Fruit fly (Drosophila melanogaster): ENCODE measurements around the gene ORMDL.

ORMDL gene

dm6 chr3L:21652768-21653167, 17.7 kb downstream of the ORMDL start (continued):
- TF ChIP-seq BEAF-32 (GFP tag; optimal IDR thresholded peaks at IDR 0.05) (no peak), CG11093 (GFP tag; IDR thresholded peaks at IDR 0.05) (no peak), tll (GFP tag; optimal IDR thresholded peaks at IDR 0.05) (no peak), Bgb (GFP tag; IDR thresholded peaks at IDR 0.05; ENCODE audit: partially characterized antibody) (peak; percentile 76), ERR (GFP tag; optimal IDR thresholded peaks at IDR 0.05) (peak; percentile 21), D19A (tag; optimal IDR thresholded peaks at IDR 0.05) (peak; percentile 47), E2f2 (GFP tag; IDR thresholded peaks at IDR 0.05) (peak; percentile 46; the same call in 1 of the 2 replicates), chinmo (GFP tag; IDR thresholded peaks at IDR 0.05; ENCODE audit: partially characterized antibody) (no peak), CG4617 (GFP tag; optimal IDR thresholded peaks at IDR 0.05; ENCODE audit: borderline replicate concordance) (peak; percentile 42), hth (optimal IDR thresholded peaks at IDR 0.05) (no peak), gcm (GFP tag; optimal IDR thresholded peaks at IDR 0.05) (peak; percentile 9), Asciz (GFP tag; optimal IDR thresholded peaks at IDR 0.05) (no peak), CG13624 (GFP tag; optimal IDR thresholded peaks at IDR 0.05) (no peak), bcd (GFP tag; optimal IDR thresholded peaks at IDR 0.05) (peak; percentile 68), cad (GFP tag; optimal IDR thresholded peaks at IDR 0.05) (no peak), ase (GFP tag; IDR thresholded peaks at IDR 0.05) (peak; percentile 73), Oli (tag; optimal IDR thresholded peaks at IDR 0.05) (peak; percentile 27), CG14014 (GFP tag; IDR thresholded peaks at IDR 0.05) (peak; percentile 51; the same call in 1 of the 2 replicates), CG31224 (GFP tag; IDR thresholded peaks at IDR 0.05) (no peak), dan (GFP tag; IDR thresholded peaks at IDR 0.05) (no peak), emc (GFP tag; optimal IDR thresholded peaks at IDR 0.05) (no peak), CG9876 (GFP tag; optimal IDR thresholded peaks at IDR 0.05) (peak; percentile 73), wor (GFP tag; IDR thresholded peaks at IDR 0.05) (no peak), CG12391 (tag; optimal IDR thresholded peaks at IDR 0.05) (peak; percentile 48), Dip3 (GFP tag; optimal IDR thresholded peaks at IDR 0.05) (no peak), zfh1 (GFP tag; IDR thresholded peaks at IDR 0.05) (peak; percentile 60; the same call in 2 of the 3 replicates), cas (GFP tag; IDR thresholded peaks at IDR 0.05) (no peak), Dip2 (GFP tag; IDR thresholded peaks at IDR 0.05) (peak; percentile 91), CG9609 (GFP tag; optimal IDR thresholded peaks at IDR 0.05) (peak; percentile 65), CG9437 (GFP tag; optimal IDR thresholded peaks at IDR 0.05) (no peak), Tbp (GFP tag; optimal IDR thresholded peaks at IDR 0.05) (no peak), CG12299 (tag; optimal IDR thresholded peaks at IDR 0.05) (no peak), schlank (tag; optimal IDR thresholded peaks at IDR 0.05) (no peak), CG14441 (GFP tag; IDR thresholded peaks at IDR 0.05) (peak; percentile 62), CG17829 (tag; optimal IDR thresholded peaks at IDR 0.05) (peak; percentile 83), Rfx (GFP tag; IDR thresholded peaks at IDR 0.05) (peak; percentile 88), shn (GFP tag; optimal IDR thresholded peaks at IDR 0.05) (peak; percentile 58), CG8478 (optimal IDR thresholded peaks at IDR 0.05) (peak; percentile 31), CG6813 (GFP tag; optimal IDR thresholded peaks at IDR 0.05) (peak; percentile 24), CG15073 (GFP tag; optimal IDR thresholded peaks at IDR 0.05) (peak; percentile 47), psq (GFP tag; optimal IDR thresholded peaks at IDR 0.05) (peak; percentile 22), bab2 (GFP tag; optimal IDR thresholded peaks at IDR 0.05) (peak; percentile 74), CG10543 (GFP tag; optimal IDR thresholded peaks at IDR 0.05) (no peak), Doc2 (GFP tag; IDR thresholded peaks at IDR 0.05) (no peak), Dbx (GFP tag; IDR thresholded peaks at IDR 0.05) (peak; percentile 81), CG3407 (GFP tag; optimal IDR thresholded peaks at IDR 0.05) (peak; percentile 37), Sry-β (GFP tag; optimal IDR thresholded peaks at IDR 0.05) (no peak), Drgx (GFP tag; IDR thresholded peaks at IDR 0.05) (no peak), Dref (GFP tag; IDR thresholded peaks at IDR 0.05) (no peak), NFAT (GFP tag; IDR thresholded peaks at IDR 0.05) (peak; percentile 88), HmgZ (tag; optimal IDR thresholded peaks at IDR 0.05) (peak; percentile 73), lab (GFP tag; optimal IDR thresholded peaks at IDR 0.05) (peak; percentile 34)

All from whole organism, embryonic.